Worm (Caenorhabditis elegans) whole organism, L4 larva: ENCODE measurements around the gene ckk-1.
A peak's percentile ranks its signal among the peaks of the same experiment; 100 is the strongest.

Experiments used
- T20F7.1 ChIP-seq: fragments of 200-800 bp; sonication (Bioruptor generic); optimal IDR thresholded peaks from 2 replicates; lab custom pipeline; 2018; ENCODE audit warnings: mild to moderate bottlenecking, missing genetic modification characterization, missing compliant biosample characterization
- T26A8.4 ChIP-seq: fragments of 200-800 bp; sonication (Bioruptor generic); IDR thresholded peaks from 2 replicates; pipeline ENCODE4 v1.3.6; 2022; ENCODE audit warnings: missing genetic modification characterization, missing compliant biosample characterization
- Y105C5A.15 ChIP-seq: fragments of 200-800 bp; sonication (Bioruptor generic); IDR thresholded peaks from 2 replicates; pipeline ENCODE4 v1.3.6; 2022; ENCODE audit warnings: missing genetic modification characterization, missing compliant biosample characterization
- Y75B8A.6 ChIP-seq: fragments of 200-800 bp; sonication (Bioruptor generic); IDR thresholded peaks from 2 replicates; pipeline ENCODE4 v1.3.6; 2022; ENCODE audit warnings: missing genetic modification reagents, missing genetic modification characterization, missing compliant biosample characterization
- ZK337.2 ChIP-seq: fragments of 200-800 bp; sonication (Bioruptor generic); IDR thresholded peaks from 2 replicates; pipeline ENCODE4 v1.3.6; 2022; ENCODE audit warnings: missing genetic modification reagents, missing genetic modification characterization, missing compliant biosample characterization
- ZK546.5 ChIP-seq, 2 experiments: sonication (generic microtip); optimal IDR thresholded peaks; 2 replicates each; lab custom pipeline; 2017; ENCODE audit warnings: missing biosample characterization in 2 of 2, missing genetic modification characterization in 2 of 2
- aha-1 ChIP-seq: fragments of 150-350 bp; peaks from one replicate; lab custom pipeline; 2014; ENCODE audit warnings: missing biosample characterization, missing genetic modification characterization
- ceh-28 ChIP-seq: fragments of 150-350 bp; optimal IDR thresholded peaks from 2 replicates; lab custom pipeline; 2014; ENCODE audit warnings: missing biosample characterization, missing genetic modification reagents, missing genetic modification characterization
- ceh-32 ChIP-seq: sonication (generic microtip); optimal IDR thresholded peaks from 2 replicates; lab custom pipeline; 2016; ENCODE audit warnings: mild to moderate bottlenecking, missing genetic modification characterization, missing compliant biosample characterization; ENCODE audit not compliant: poor library complexity
- ceh-44 ChIP-seq: fragments of 200-800 bp; sonication (Bioruptor generic); IDR thresholded peaks from 2 replicates; pipeline ENCODE4 v1.3.6; 2022; ENCODE audit warnings: missing genetic modification reagents, missing genetic modification characterization, missing compliant biosample characterization
- ceh-62 ChIP-seq: sonication (generic microtip); optimal IDR thresholded peaks from 2 replicates; lab custom pipeline; 2017; ENCODE audit warnings: missing biosample characterization, missing genetic modification characterization
- ceh-82 ChIP-seq: sonication (generic microtip); optimal IDR thresholded peaks from 2 replicates; lab custom pipeline; 2017; ENCODE audit warnings: missing biosample characterization, missing genetic modification characterization
- ces-1 ChIP-seq: fragments of 150-350 bp; sonication (generic microtip); optimal IDR thresholded peaks from 4 replicates; lab custom pipeline; 2014; ENCODE audit warnings: missing biosample characterization, missing genetic modification reagents, missing genetic modification characterization
- ctbp-1 ChIP-seq: fragments of 200-800 bp; sonication (Bioruptor generic); IDR thresholded peaks from 2 replicates; pipeline ENCODE4 v1.3.6; 2022; ENCODE audit warnings: missing genetic modification reagents, missing genetic modification characterization, missing compliant biosample characterization
- daf-12 ChIP-seq: fragments of 150-350 bp; optimal IDR thresholded peaks from 2 replicates; lab custom pipeline; 2014; ENCODE audit warnings: missing biosample characterization, missing genetic modification reagents, missing genetic modification characterization
- daf-16 ChIP-seq, 3 experiments: sonication (generic microtip); optimal IDR thresholded peaks; 2 replicates each; lab custom pipeline; 2016 to 2017; ENCODE audit warnings: missing genetic modification characterization in 3 of 3, missing genetic modification reagents in 3 of 3, mild to moderate bottlenecking in 2 of 3, missing compliant biosample characterization in 2 of 3, missing biosample characterization in 1 of 3, moderate library complexity in 1 of 3
- daf-19 ChIP-seq: fragments of 200-800 bp; sonication (Bioruptor generic); conservative IDR thresholded peaks from 2 replicates; pipeline ENCODE4 v1.3.6; 2022; ENCODE audit warnings: missing genetic modification characterization, missing compliant biosample characterization
- daf-8 ChIP-seq: fragments of 200-800 bp; sonication (Bioruptor generic); IDR thresholded peaks from 2 replicates; pipeline ENCODE4 v1.3.6; 2022; ENCODE audit warnings: missing genetic modification characterization, missing compliant biosample characterization
- dpl-1 ChIP-seq: fragments of 150-350 bp; optimal IDR thresholded peaks from 2 replicates; lab custom pipeline; 2014; ENCODE audit warnings: missing biosample characterization, missing genetic modification reagents, missing genetic modification characterization
- dve-1 ChIP-seq: sonication (generic microtip); optimal IDR thresholded peaks from 2 replicates; lab custom pipeline; 2017; ENCODE audit warnings: antibody characterized with exemption, mild to moderate bottlenecking, missing genetic modification characterization, missing compliant biosample characterization; ENCODE audit not compliant: insufficient read depth
- fkh-10 ChIP-seq: fragments of 150-350 bp; optimal IDR thresholded peaks from 2 replicates; lab custom pipeline; 2014; ENCODE audit warnings: missing biosample characterization, missing genetic modification reagents, missing genetic modification characterization
- fos-1 ChIP-seq: fragments of 150-350 bp; optimal IDR thresholded peaks from 2 replicates; lab custom pipeline; 2014; ENCODE audit warnings: missing biosample characterization, missing genetic modification characterization
- gei-8 ChIP-seq: fragments of 200-800 bp; sonication (Bioruptor generic); optimal IDR thresholded peaks from 2 replicates; lab custom pipeline; 2018; ENCODE audit warnings: mild to moderate bottlenecking, missing genetic modification characterization, missing compliant biosample characterization
- hlh-30 ChIP-seq: sonication (generic microtip); optimal IDR thresholded peaks from 2 replicates; lab custom pipeline; 2017; ENCODE audit warnings: antibody characterized with exemption, mild to moderate bottlenecking, missing genetic modification characterization, missing compliant biosample characterization; ENCODE audit not compliant: insufficient read depth
- jun-1 ChIP-seq: fragments of 150-350 bp; optimal IDR thresholded peaks from 2 replicates; lab custom pipeline; 2014; ENCODE audit warnings: missing biosample characterization, missing genetic modification reagents, missing genetic modification characterization
- lin-1 ChIP-seq: fragments of 200-800 bp; sonication (Bioruptor generic); IDR thresholded peaks from 2 replicates; pipeline ENCODE4 v1.3.6; 2022; ENCODE audit warnings: missing genetic modification reagents, missing genetic modification characterization, missing compliant biosample characterization
- lin-13 ChIP-seq: fragments of 150-350 bp; optimal IDR thresholded peaks from 2 replicates; lab custom pipeline; 2014; ENCODE audit warnings: missing biosample characterization, missing genetic modification reagents, missing genetic modification characterization
- lin-39 ChIP-seq: fragments of 150-350 bp; optimal IDR thresholded peaks from 2 replicates; lab custom pipeline; 2014; ENCODE audit warnings: missing biosample characterization, missing genetic modification reagents, missing genetic modification characterization
- lsy-2 ChIP-seq, 2 experiments: fragments of 150-350 bp in 1 of 2; sonication (generic microtip) in 1 of 2; optimal IDR thresholded peaks; 2 replicates each; lab custom pipeline; 2014 to 2017; ENCODE audit warnings: missing biosample characterization in 2 of 2, missing genetic modification characterization in 2 of 2
- madf-9 ChIP-seq: fragments of 200-800 bp; sonication (Bioruptor generic); conservative IDR thresholded peaks from 2 replicates; pipeline ENCODE4 v1.3.6; 2022; ENCODE audit warnings: missing genetic modification reagents, missing genetic modification characterization, missing compliant biosample characterization
- mdl-1 ChIP-seq, 2 experiments: fragments of 150-350 bp in 1 of 2; sonication (generic microtip) in 1 of 2; optimal IDR thresholded peaks; 2 replicates each; lab custom pipeline; 2014 to 2017; ENCODE audit warnings: missing biosample characterization in 2 of 2, missing genetic modification characterization in 2 of 2
- mep-1 ChIP-seq: fragments of 150-350 bp; sonication (generic microtip); optimal IDR thresholded peaks from 3 replicates; lab custom pipeline; 2014; ENCODE audit warnings: missing biosample characterization, missing genetic modification characterization
- mes-2 ChIP-seq: sonication (generic microtip); optimal IDR thresholded peaks from 2 replicates; lab custom pipeline; 2016; ENCODE audit warnings: missing genotype, mild to moderate bottlenecking, missing genetic modification characterization, missing compliant biosample characterization; ENCODE audit not compliant: poor library complexity, severe bottlenecking
- nhr-10 ChIP-seq: fragments of 150-350 bp; optimal IDR thresholded peaks from 2 replicates; lab custom pipeline; 2014; ENCODE audit warnings: missing biosample characterization, missing genetic modification characterization
- nhr-111 ChIP-seq: fragments of 200-800 bp; sonication (Bioruptor generic); optimal IDR thresholded peaks from 2 replicates; lab custom pipeline; 2018; ENCODE audit warnings: mild to moderate bottlenecking, missing genetic modification characterization, missing compliant biosample characterization
- pha-4 ChIP-seq, 2 experiments: fragments of 150-350 bp in 1 of 2; fragments of 200-800 bp in 1 of 2; sonication (Bioruptor generic) in 1 of 2; IDR thresholded peaks in 1 of 2; optimal IDR thresholded peaks in 1 of 2; 2 replicates each; pipeline versions ENCODE4 v1.3.6 to Lab custom; 2014 to 2022; ENCODE audit warnings: missing genetic modification characterization in 2 of 2, missing genetic modification reagents in 2 of 2, missing biosample characterization in 1 of 2, missing compliant biosample characterization in 1 of 2
- rbr-2 ChIP-seq: sonication (generic microtip); optimal IDR thresholded peaks from 2 replicates; lab custom pipeline; 2016; ENCODE audit warnings: missing genotype, missing genetic modification characterization, missing compliant biosample characterization
- saeg-2 ChIP-seq: fragments of 200-800 bp; sonication (Bioruptor generic); IDR thresholded peaks from 2 replicates; pipeline ENCODE4 v1.3.6; 2022; ENCODE audit warnings: missing genetic modification reagents, missing genetic modification characterization, missing compliant biosample characterization
- set-16 ChIP-seq: fragments of 200-800 bp; sonication (Bioruptor generic); IDR thresholded peaks from 2 replicates; pipeline ENCODE4 v1.3.6; 2022; ENCODE audit warnings: missing genetic modification reagents, missing genetic modification characterization, missing compliant biosample characterization
- snpc-1.2 ChIP-seq: fragments of 200-800 bp; sonication (Bioruptor generic); IDR thresholded peaks from 2 replicates; pipeline ENCODE4 v1.3.6; 2022; ENCODE audit warnings: missing genetic modification reagents, missing genetic modification characterization, missing compliant biosample characterization
- snpc-4 ChIP-seq: fragments of 150-350 bp; optimal IDR thresholded peaks from 2 replicates; lab custom pipeline; 2014; ENCODE audit warnings: missing biosample characterization, missing genetic modification characterization
- spr-3 ChIP-seq: fragments of 200-800 bp; sonication (Bioruptor generic); optimal IDR thresholded peaks from 2 replicates; lab custom pipeline; 2018; ENCODE audit warnings: mild to moderate bottlenecking, missing genetic modification characterization, missing compliant biosample characterization
- unc-130 ChIP-seq: sonication (generic microtip); optimal IDR thresholded peaks from 2 replicates; lab custom pipeline; 2016; ENCODE audit warnings: missing genetic modification reagents, missing genetic modification characterization, missing compliant biosample characterization
- unc-39 ChIP-seq: sonication (generic microtip); optimal IDR thresholded peaks from 2 replicates; lab custom pipeline; 2017; ENCODE audit warnings: missing biosample characterization, missing genetic modification characterization
- unc-62 ChIP-seq, 3 experiments: fragments of 150-350 bp in 1 of 3; sonication (generic microtip); optimal IDR thresholded peaks in 2 of 3; peaks in 1 of 3; 1 replicate in 1 of 3; 2 replicates in 2 of 3; lab custom pipeline; 2014 to 2017; ENCODE audit warnings: missing biosample characterization in 3 of 3, missing genetic modification characterization in 3 of 3, missing genetic modification reagents in 3 of 3, missing genotype in 1 of 3
- vab-7 ChIP-seq: fragments of 200-800 bp; sonication (Bioruptor generic); IDR thresholded peaks from 2 replicates; pipeline ENCODE4 v1.3.6; 2022; ENCODE audit warnings: missing genetic modification reagents, missing genetic modification characterization, missing compliant biosample characterization
- zag-1 ChIP-seq: fragments of 150-350 bp; optimal IDR thresholded peaks from 2 replicates; lab custom pipeline; 2014; ENCODE audit warnings: missing biosample characterization, missing genetic modification characterization
- zip-11 ChIP-seq: fragments of 200-800 bp; sonication (Bioruptor generic); IDR thresholded peaks from 2 replicates; pipeline ENCODE4 v1.3.6; 2022; ENCODE audit warnings: missing genetic modification characterization, missing compliant biosample characterization
- zip-2 ChIP-seq: fragments of 150-350 bp; optimal IDR thresholded peaks from 2 replicates; lab custom pipeline; 2014; ENCODE audit warnings: missing biosample characterization, missing genetic modification characterization

Gene ckk-1

DNA sequence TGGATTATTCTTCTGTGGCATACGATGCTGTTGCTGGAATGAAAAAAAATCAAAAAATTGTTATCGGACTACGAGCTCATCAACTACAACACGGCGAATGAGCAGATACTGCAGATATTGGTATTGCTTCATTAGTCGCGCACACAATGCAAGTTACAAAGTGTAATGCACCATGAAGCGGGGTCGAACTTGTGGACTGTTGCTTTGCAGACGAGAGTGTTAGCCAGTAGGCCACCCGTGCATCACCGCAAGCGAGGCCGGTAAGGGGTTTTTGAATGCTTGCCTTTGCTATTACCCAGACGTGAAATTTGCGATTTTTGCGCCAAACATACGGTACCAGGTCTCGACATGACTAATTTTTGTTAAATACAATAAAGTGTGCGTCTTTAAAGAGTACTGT, 33.3 kb upstream of the ckk-1 start (continued):
- TF ChIP-seq spr-3 (peak; percentile 54), zag-1 (tag; lab: Kevin White, UChicago) (no peak), zip-2 (tag; lab: Kevin White, UChicago) (no peak), zip-11 (GFP tag; lab: Robert Waterston, UW) (0 out of 2 replicates have a peak, but pooled peaks have one; percentile 17), rbr-2 (tag; lab: Kevin White, UChicago) (peak; percentile 76), dve-1 (tag; lab: Kevin White, UChicago) (peak; percentile 84), daf-8 (GFP tag; lab: Robert Waterston, UW) (no peak), daf-16 (GFP tag; optimal IDR thresholded peaks at IDR 0.05; lab: Kevin White, UChicago) (peak; percentile 51 to 92), daf-16 (tag; optimal IDR thresholded peaks at IDR 0.05; lab: Kevin White, UChicago) (peak; percentile 61), daf-19 (GFP tag; lab: Robert Waterston, UW) (peak; percentile 42; the same call in 1 of the 2 replicates), Y75B8A.6 (GFP tag; lab: Robert Waterston, UW) (0 out of 2 replicates have a peak, but pooled peaks have one; percentile 56), ces-1 (no peak), snpc-1.2 (peak; percentile 88), mdl-1 (tag; optimal IDR thresholded peaks at IDR 0.05; lab: Kevin White, UChicago) (peak in 1 of 2 experiments; percentile 3), lsy-2 (tag; optimal IDR thresholded peaks at IDR 0.05; lab: Kevin White, UChicago) (peak in 1 of 2 experiments; percentile 76), saeg-2 (peak; percentile 89), dpl-1 (GFP tag; lab: Kevin White, UChicago) (peak; percentile 54), lin-39 (tag; lab: Kevin White, UChicago) (no peak), hlh-30 (peak; percentile 37), ZK546.5 (tag; optimal IDR thresholded peaks at IDR 0.05; lab: Kevin White, UChicago) (no peak), vab-7 (GFP tag; lab: Robert Waterston, UW) (peak; percentile 87), Y105C5A.15 (GFP tag; lab: Robert Waterston, UW) (peak; percentile 91; the same call in 1 of the 2 replicates), unc-130 (GFP tag; lab: Kevin White, UChicago) (peak; percentile 82), lin-13 (peak; percentile 86), T26A8.4 (peak; percentile 90), set-16 (GFP tag; lab: Robert Waterston, UW) (peak; percentile 35; the same call in 1 of the 2 replicates), ceh-32 (no peak), gei-8 (peak; percentile 80), snpc-4 (tag; lab: Kevin White, UChicago) (no peak), nhr-10 (tag; lab: Kevin White, UChicago) (no peak), fkh-10 (GFP tag; lab: Kevin White, UChicago) (no peak), mep-1 (tag; lab: Kevin White, UChicago) (peak; percentile 86), ceh-44 (GFP tag; lab: Robert Waterston, UW) (no peak), ctbp-1 (GFP tag; lab: Robert Waterston, UW) (peak; percentile 85), ceh-82 (tag; lab: Kevin White, UChicago) (no peak), fos-1 (tag; lab: Kevin White, UChicago) (no peak), lin-1 (GFP tag; lab: Robert Waterston, UW) (peak; percentile 90), unc-62 (GFP tag; optimal IDR thresholded peaks at IDR 0.05 in 1 of 2; lab: Kevin White, UChicago) (no peak), unc-62 (tag; optimal IDR thresholded peaks at IDR 0.05; lab: Kevin White, UChicago) (no peak), ceh-62 (tag; lab: Kevin White, UChicago) (no peak), pha-4 (GFP tag; IDR thresholded peaks at IDR 0.05; lab: Robert Waterston, UW) (peak; percentile 94), pha-4 (tag; optimal IDR thresholded peaks at IDR 0.05; lab: Kevin White, UChicago) (no peak), jun-1 (tag; lab: Kevin White, UChicago) (peak; percentile 36), T20F7.1 (GFP tag; lab: Kevin White, UChicago) (no peak), nhr-111 (GFP tag; lab: Kevin White, UChicago) (peak; percentile 83), mes-2 (tag; lab: Kevin White, UChicago) (peak; percentile 92), daf-12 (no peak), ZK337.2 (GFP tag; lab: Robert Waterston, UW) (peak; percentile 87), aha-1 (tag; lab: Kevin White, UChicago) (peak; percentile 82), ceh-28 (no peak), madf-9 (GFP tag; lab: Robert Waterston, UW) (peak; percentile 86), unc-39 (no peak)
